Fruit fly (Drosophila melanogaster) whole organism, embryonic: ENCODE results near the gene CG3009.

Experiments
- Asciz ChIP-seq: fragments of 200-800 bp; sonication (Bioruptor generic); optimal IDR thresholded peaks from 2 replicates; lab custom pipeline; 2017; ENCODE audit warnings: missing biosample characterization, mild to moderate bottlenecking, missing genetic modification characterization, missing genetic modification reagents
- BEAF-32 ChIP-seq: fragments of 200-800 bp; sonication (Bioruptor generic); optimal IDR thresholded peaks from 3 replicates; lab custom pipeline; 2017; ENCODE audit warnings: missing biosample characterization, missing genetic modification characterization, mild to moderate bottlenecking, moderate library complexity, missing genetic modification reagents
- Blimp-1 ChIP-seq: fragments of 200-800 bp; sonication (Bioruptor generic); optimal IDR thresholded peaks from 3 replicates; lab custom pipeline; 2018; ENCODE audit warnings: missing biosample characterization, missing genetic modification characterization, mild to moderate bottlenecking, moderate library complexity, missing genetic modification reagents
- BtbVII ChIP-seq: fragments of 200-800 bp; sonication (Bioruptor generic); optimal IDR thresholded peaks from 3 replicates; lab custom pipeline; 2017; ENCODE audit warnings: missing biosample characterization, mild to moderate bottlenecking, missing genetic modification characterization
- C15 ChIP-seq: fragments of 200-800 bp; sonication (Bioruptor generic); IDR thresholded peaks from 3 replicates; pipeline ENCODE4 v1.3.6; 2022; ENCODE audit warnings: missing biosample characterization, missing genetic modification characterization
- CG11696 ChIP-seq: fragments of 200-800 bp; sonication (Bioruptor generic); IDR thresholded peaks from 2 replicates; pipeline ENCODE4 v1.3.6; 2022; ENCODE audit warnings: missing biosample characterization, missing genetic modification characterization
- CG1233 ChIP-seq: fragments of 200-800 bp; sonication (Bioruptor generic); optimal IDR thresholded peaks from 4 replicates; lab custom pipeline; 2018; ENCODE audit warnings: missing biosample characterization, mild to moderate bottlenecking, missing genetic modification characterization
- CG12659 ChIP-seq: fragments of 200-800 bp; sonication (Bioruptor generic); optimal IDR thresholded peaks from 3 replicates; lab custom pipeline; 2017; ENCODE audit warnings: mild to moderate bottlenecking, missing biosample characterization, missing genetic modification reagents, missing genetic modification characterization
- CG12744 ChIP-seq: fragments of 200-800 bp; sonication (Bioruptor generic); optimal IDR thresholded peaks from 2 replicates; lab custom pipeline; 2016; ENCODE audit warnings: missing biosample characterization, missing genetic modification characterization
- CG12769 ChIP-seq: fragments of 200-800 bp; sonication (Bioruptor generic); optimal IDR thresholded peaks from 2 replicates; lab custom pipeline; 2019; ENCODE audit warnings: missing biosample characterization, mild to moderate bottlenecking, missing genetic modification characterization, moderate library complexity
- CG16863 ChIP-seq: fragments of 200-800 bp; sonication (Bioruptor generic); optimal IDR thresholded peaks from 3 replicates; lab custom pipeline; 2016; ENCODE audit warnings: missing biosample characterization, missing genetic modification characterization
- CG17328 ChIP-seq: fragments of 200-800 bp; sonication (Bioruptor generic); IDR thresholded peaks from 2 replicates; pipeline ENCODE4 v1.3.6; 2022; ENCODE audit warnings: missing biosample characterization, missing genetic modification characterization
- CG2875 ChIP-seq: fragments of 200-800 bp; sonication (Bioruptor generic); optimal IDR thresholded peaks from 2 replicates; lab custom pipeline; 2017; ENCODE audit warnings: missing biosample characterization, mild to moderate bottlenecking, missing genetic modification characterization, missing genetic modification reagents
- CG31441 ChIP-seq: fragments of 200-800 bp; sonication (Bioruptor generic); IDR thresholded peaks from 2 replicates; pipeline ENCODE4 v1.3.6; 2022; ENCODE audit warnings: missing biosample characterization, missing genetic modification characterization
- CG3281 ChIP-seq: fragments of 200-800 bp; sonication (Bioruptor generic); optimal IDR thresholded peaks from 3 replicates; lab custom pipeline; 2017; ENCODE audit warnings: missing biosample characterization, mild to moderate bottlenecking, missing genetic modification characterization
- CG4360 ChIP-seq: fragments of 200-800 bp; sonication (Bioruptor generic); IDR thresholded peaks from 2 replicates; pipeline ENCODE4 v1.3.6; 2022; ENCODE audit warnings: missing biosample characterization, missing genetic modification characterization
- CG6689 ChIP-seq: fragments of 200-800 bp; sonication (Bioruptor generic); IDR thresholded peaks from 2 replicates; pipeline ENCODE4 v1.3.6; 2022; ENCODE audit warnings: missing biosample characterization, missing genetic modification characterization
- CG6854 ChIP-seq: fragments of 200-800 bp; sonication (Bioruptor generic); optimal IDR thresholded peaks from 3 replicates; lab custom pipeline; 2017; ENCODE audit warnings: missing biosample characterization, mild to moderate bottlenecking, missing genetic modification characterization
- CG7556 ChIP-seq: fragments of 200-800 bp; sonication (Bioruptor generic); optimal IDR thresholded peaks from 2 replicates; lab custom pipeline; 2017; ENCODE audit warnings: missing biosample characterization, mild to moderate bottlenecking, missing genetic modification characterization
- CG8478 ChIP-seq: fragments of >200 bp; optimal IDR thresholded peaks from 2 replicates; lab custom pipeline; 2018
- Dad ChIP-seq: fragments of 200-800 bp; sonication (Bioruptor generic); optimal IDR thresholded peaks from 3 replicates; lab custom pipeline; 2016; ENCODE audit warnings: missing biosample characterization, missing genetic modification characterization
- Dfd ChIP-seq, 2 experiments: fragments of >200 bp; optimal IDR thresholded peaks; 2 replicates each; lab custom pipeline; 2017; ENCODE audit warnings: missing biosample characterization in 2 of 2, missing genetic modification characterization in 2 of 2
- H2.0 ChIP-seq: fragments of 200-800 bp; sonication (Bioruptor generic); IDR thresholded peaks from 2 replicates; pipeline ENCODE4 v1.3.6; 2022; ENCODE audit warnings: missing biosample characterization, missing genetic modification characterization
- Med ChIP-seq: fragments of 200-800 bp; sonication (Bioruptor generic); peaks from one replicate; lab custom pipeline; 2016; ENCODE audit warnings: missing biosample characterization, missing genetic modification characterization, mild to moderate bottlenecking, inconsistent platforms, moderate library complexity
- NK7.1 ChIP-seq: fragments of 200-800 bp; sonication (Bioruptor generic); optimal IDR thresholded peaks from 3 replicates; lab custom pipeline; 2016; ENCODE audit warnings: missing biosample characterization, missing genetic modification characterization
- Nf-YC ChIP-seq: fragments of 200-800 bp; optimal IDR thresholded peaks from 3 replicates; lab custom pipeline; 2019; ENCODE audit warnings: missing biosample characterization, mild to moderate bottlenecking, missing genetic modification characterization, moderate library complexity
- NfI ChIP-seq: fragments of 200-800 bp; sonication (Bioruptor generic); optimal IDR thresholded peaks from 3 replicates; lab custom pipeline; 2018; ENCODE audit warnings: missing biosample characterization, mild to moderate bottlenecking, missing genetic modification characterization, moderate library complexity
- aop ChIP-seq: fragments of 200-800 bp; sonication (Bioruptor generic); IDR thresholded peaks from 2 replicates; pipeline ENCODE4 v1.3.6; 2022; ENCODE audit warnings: missing biosample characterization, missing genetic modification characterization
- ap ChIP-seq: fragments of 200-800 bp; sonication (Bioruptor generic); IDR thresholded peaks from 2 replicates; pipeline ENCODE4 v1.3.6; 2022; ENCODE audit warnings: missing biosample characterization, missing genetic modification characterization
- caup ChIP-seq: fragments of 200-800 bp; sonication (Bioruptor generic); optimal IDR thresholded peaks from 3 replicates; lab custom pipeline; 2017; ENCODE audit warnings: missing biosample characterization, mild to moderate bottlenecking, missing genetic modification characterization, moderate library complexity; ENCODE audit not compliant: severe bottlenecking
- chif ChIP-seq, 2 experiments: fragments of 200-800 bp; sonication (Bioruptor generic); optimal IDR thresholded peaks; 3 replicates each; lab custom pipeline; 2016; ENCODE audit warnings: missing biosample characterization in 2 of 2, missing genetic modification characterization in 2 of 2
- da ChIP-seq: fragments of 200-800 bp; sonication (Bioruptor generic); optimal IDR thresholded peaks from 2 replicates; lab custom pipeline; 2016; ENCODE audit warnings: missing biosample characterization, missing genetic modification characterization
- disco-r ChIP-seq: fragments of 200-800 bp; sonication (Bioruptor generic); optimal IDR thresholded peaks from 2 replicates; lab custom pipeline; 2016; ENCODE audit warnings: missing biosample characterization, missing genetic modification characterization
- dpn ChIP-seq, 2 experiments: fragments of 200-800 bp; sonication (Bioruptor generic); optimal IDR thresholded peaks; 3 replicates each; lab custom pipeline; 2016; ENCODE audit warnings: missing biosample characterization in 2 of 2, missing genetic modification characterization in 2 of 2
- gcm2 ChIP-seq: fragments of 200-800 bp; sonication (Bioruptor generic); optimal IDR thresholded peaks from 2 replicates; lab custom pipeline; 2016; ENCODE audit warnings: missing biosample characterization, missing genetic modification characterization
- insv ChIP-seq, 2 experiments: fragments of 200-800 bp; sonication (Bioruptor generic); optimal IDR thresholded peaks; 3 replicates each; lab custom pipeline; 2016 to 2018; ENCODE audit warnings: missing biosample characterization in 2 of 2, missing genetic modification characterization in 2 of 2
- lmd ChIP-seq: fragments of 200-800 bp; sonication (Bioruptor generic); IDR thresholded peaks from 2 replicates; pipeline ENCODE4 v1.3.6; 2022; ENCODE audit warnings: missing biosample characterization, missing genetic modification characterization
- mld ChIP-seq: fragments of 200-800 bp; sonication (Bioruptor generic); IDR thresholded peaks from 3 replicates; pipeline ENCODE4 v1.3.6; 2022; ENCODE audit warnings: missing biosample characterization, missing genetic modification characterization; ENCODE audit not compliant: partially characterized antibody
- ranshi ChIP-seq: fragments of 200-800 bp; sonication (Bioruptor generic); IDR thresholded peaks from 2 replicates; pipeline ENCODE4 v1.3.6; 2022; ENCODE audit warnings: missing biosample characterization, missing genetic modification characterization
- rib ChIP-seq: fragments of 200-800 bp; sonication (Bioruptor generic); IDR thresholded peaks from 2 replicates; pipeline ENCODE4 v1.3.6; 2022; ENCODE audit warnings: missing biosample characterization, missing genetic modification characterization
- salm ChIP-seq: fragments of 200-800 bp; sonication (Bioruptor generic); optimal IDR thresholded peaks from 2 replicates; lab custom pipeline; 2018; ENCODE audit warnings: missing biosample characterization, mild to moderate bottlenecking, missing genetic modification characterization
- sna ChIP-seq: fragments of 200-800 bp; sonication (Bioruptor generic); IDR thresholded peaks from 2 replicates; pipeline ENCODE4 v1.3.6; 2022; ENCODE audit warnings: missing biosample characterization, missing genetic modification characterization; ENCODE audit not compliant: partially characterized antibody
- toy ChIP-seq: fragments of 200-800 bp; sonication (Bioruptor generic); IDR thresholded peaks from 2 replicates; pipeline ENCODE4 v1.3.6; 2022; ENCODE audit warnings: missing biosample characterization, missing genetic modification characterization
- unpg ChIP-seq: fragments of 200-800 bp; sonication (Bioruptor generic); optimal IDR thresholded peaks from 3 replicates; lab custom pipeline; 2018; ENCODE audit warnings: missing biosample characterization, mild to moderate bottlenecking, missing genetic modification characterization, moderate library complexity
- vnd ChIP-seq: fragments of 200-800 bp; sonication (Bioruptor generic); IDR thresholded peaks from 3 replicates; pipeline ENCODE4 v1.3.6; 2022; ENCODE audit warnings: missing biosample characterization, missing genetic modification characterization; ENCODE audit not compliant: partially characterized antibody
- wdn ChIP-seq: fragments of 200-800 bp; sonication (Bioruptor generic); IDR thresholded peaks from 2 replicates; pipeline ENCODE4 v1.3.6; 2022; ENCODE audit warnings: missing biosample characterization, missing genetic modification characterization
- wek ChIP-seq: fragments of 200-800 bp; sonication (Bioruptor generic); optimal IDR thresholded peaks from 3 replicates; lab custom pipeline; 2018; ENCODE audit warnings: missing biosample characterization, mild to moderate bottlenecking, missing genetic modification characterization, moderate library complexity

Gene CG3009

dm6 chrX:4609737-4610136 is 56.8 kb downstream of the CG3009 start (continued):
- TF ChIP-seq toy: no peak
- TF ChIP-seq vnd (GFP tag; lab: Robert Waterston, UW): no peak
- TF ChIP-seq Asciz (GFP tag; lab: Kevin White, UChicago): peak; percentile 32
- no peak for TF ChIP-seq lmd (GFP tag; lab: Robert Waterston, UW)
- no peak for TF ChIP-seq CG6854
- no peak for TF ChIP-seq rib (GFP tag; lab: Robert Waterston, UW)
- peak; percentile 51 for TF ChIP-seq wek
- TF ChIP-seq CG12659 (GFP tag; lab: Kevin White, UChicago): no peak
- TF ChIP-seq CG4360 (GFP tag; lab: Robert Waterston, UW): no peak
- no peak for TF ChIP-seq caup
- peak in 1 of 2 experiments; percentile 19 for TF ChIP-seq chif (GFP tag; optimal IDR thresholded peaks at IDR 0.05; lab: Kevin White, UChicago)
- peak; percentile 29 for TF ChIP-seq CG2875 (GFP tag; lab: Kevin White, UChicago)
- TF ChIP-seq aop (GFP tag; lab: Robert Waterston, UW): no peak
- no peak for TF ChIP-seq insv (GFP tag; optimal IDR thresholded peaks at IDR 0.05; lab: Kevin White, UChicago)
- TF ChIP-seq BtbVII (GFP tag; lab: Kevin White, UChicago): no peak
- TF ChIP-seq wdn (GFP tag; lab: Robert Waterston, UW): no peak
- TF ChIP-seq Dad (GFP tag; lab: Kevin White, UChicago): no peak
- no peak for TF ChIP-seq CG11696
- no peak for TF ChIP-seq CG7556 (GFP tag; lab: Kevin White, UChicago)
- no peak for TF ChIP-seq dpn (GFP tag; optimal IDR thresholded peaks at IDR 0.05; lab: Kevin White, UChicago)
- TF ChIP-seq sna (GFP tag; lab: Robert Waterston, UW): no peak
- TF ChIP-seq da (GFP tag; lab: Kevin White, UChicago): no peak
- no peak for TF ChIP-seq CG12769
- no peak for TF ChIP-seq CG17328 (GFP tag; lab: Robert Waterston, UW)
- TF ChIP-seq Med (GFP tag; lab: Kevin White, UChicago): peak; percentile 73
- TF ChIP-seq CG12744 (GFP tag; lab: Kevin White, UChicago): no peak
- no peak for TF ChIP-seq CG31441
- peak; percentile 30 for TF ChIP-seq unpg (GFP tag; lab: Kevin White, UChicago)
- peak; percentile 39 for TF ChIP-seq Blimp-1
- TF ChIP-seq Dfd (GFP tag; optimal IDR thresholded peaks at IDR 0.05; lab: Kevin White, UChicago): no peak
- peak; percentile 13 for TF ChIP-seq CG1233 (GFP tag; lab: Kevin White, UChicago)
- TF ChIP-seq Nf-YC (tag; lab: Kevin White, UChicago): no peak
- TF ChIP-seq CG8478 (lab: Kevin White, UChicago): no peak
- TF ChIP-seq NfI (GFP tag; lab: Kevin White, UChicago): no peak
- TF ChIP-seq ranshi (GFP tag; lab: Robert Waterston, UW): no peak
- TF ChIP-seq salm (tag; lab: Kevin White, UChicago): no peak
- TF ChIP-seq CG3281 (GFP tag; lab: Kevin White, UChicago): no peak
- no peak for TF ChIP-seq ap (GFP tag; lab: Robert Waterston, UW)
- TF ChIP-seq NK7.1: no peak
- TF ChIP-seq gcm2 (GFP tag; lab: Kevin White, UChicago): no peak
- no peak for TF ChIP-seq CG6689
- no peak for TF ChIP-seq C15
- TF ChIP-seq BEAF-32 (GFP tag; lab: Kevin White, UChicago): no peak
- no peak for TF ChIP-seq CG16863 (GFP tag; lab: Kevin White, UChicago)
- TF ChIP-seq disco-r (GFP tag; lab: Kevin White, UChicago): no peak
- no peak for TF ChIP-seq mld (GFP tag; lab: Robert Waterston, UW)
- no peak; the same call in 1 of the 2 replicates for TF ChIP-seq H2.0
